Fruit fly (Drosophila melanogaster) ovary, adult (tissue): ENCODE data around the gene Drsl2.
A peak's percentile ranks its signal among the peaks of the same experiment; 100 is the strongest.

Source experiments
- CG17801 ChIP-seq: fragments of 200-800 bp; optimal IDR thresholded peaks from 2 replicates; lab custom pipeline; 2019; ENCODE audit warnings: missing biosample characterization, mild to moderate bottlenecking, missing genetic modification characterization, moderate library complexity; ENCODE audit not compliant: partially characterized antibody

Drsl2 gene

dm6 chr3L:3314049-3314448, at the start of gene Drsl2:
Drsl2 (plus strand) TSS chr3L:3314349.
- no peak for TF ChIP-seq CG17801 (GFP tag; lab: Kevin White, UChicago)

dm6 chr3L:3266306-3266705, 47.8 kb upstream of the Drsl2 start:
- no peak for TF ChIP-seq CG17801 (GFP tag; lab: Kevin White, UChicago)

DNA sequence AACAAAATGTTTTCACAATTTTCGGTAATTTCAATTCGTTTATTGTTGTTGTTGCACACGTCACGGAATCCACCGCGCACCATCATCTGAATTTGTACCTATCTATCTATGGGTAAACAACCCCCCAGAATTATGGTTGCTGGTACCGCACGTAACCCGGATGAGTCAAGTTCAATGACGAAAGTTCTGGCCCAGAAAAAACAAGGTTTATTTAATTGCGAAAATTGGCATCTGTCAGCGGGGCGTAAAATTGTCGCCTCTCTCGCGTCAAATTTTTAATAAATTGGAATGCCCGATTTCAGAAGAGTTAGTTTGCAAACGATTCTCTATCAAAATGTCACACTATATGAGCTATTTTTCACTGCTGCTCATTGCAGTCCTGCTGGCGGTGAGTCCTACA, 46.0 kb upstream of the Drsl2 start, which contains the start of gene CG34265:
Gene CG34265 (plus strand): TSS at position 301 of the 400 bp plus-strand sequence.
- no peak for TF ChIP-seq CG17801 (GFP tag; lab: Kevin White, UChicago)

dm6 chr3L:3270736-3271135, 43.4 kb upstream of the Drsl2 start, which contains the start of gene CG14960:
CG14960 (plus strand) TSS chr3L:3271036.
- TF ChIP-seq CG17801 (GFP tag; lab: Kevin White, UChicago) = no peak

DNA sequence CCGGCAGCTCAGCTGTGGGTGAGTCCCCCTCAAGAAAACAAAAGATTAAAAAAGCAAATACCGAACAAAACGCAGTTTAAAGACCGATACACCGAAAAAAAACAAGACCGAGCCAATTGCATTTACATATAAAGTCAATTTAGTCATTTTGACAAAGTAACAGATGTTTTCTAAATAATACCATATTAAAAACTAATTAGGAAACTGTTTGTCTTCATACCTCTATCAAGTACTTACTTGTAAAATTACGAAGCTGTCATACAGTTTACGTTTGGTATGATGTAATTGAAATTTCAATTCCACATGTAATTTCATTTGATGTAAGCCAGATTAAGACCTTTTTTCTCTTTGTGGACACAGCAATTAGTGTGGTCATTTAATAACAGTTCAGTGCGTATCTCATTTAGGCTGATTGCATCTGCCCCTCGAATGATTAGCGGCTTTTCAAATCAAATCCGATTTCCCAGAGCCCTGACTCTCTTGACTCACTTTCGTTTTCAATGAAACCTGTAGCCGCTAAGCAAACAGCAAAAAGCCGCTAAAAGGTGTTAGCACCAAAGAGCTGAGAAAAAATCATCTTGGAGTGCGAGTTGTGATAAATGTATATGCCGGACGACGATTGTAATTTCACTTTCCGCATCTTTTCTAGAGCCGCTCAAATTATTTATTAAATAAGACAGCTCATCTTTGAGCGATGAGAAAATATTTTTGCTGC, 39.5 kb upstream of the Drsl2 start:
- TF ChIP-seq CG17801 (GFP tag; lab: Kevin White, UChicago) = no peak

dm6 chr3L:3276930-3277329, 37.2 kb upstream of the Drsl2 start:
- TF ChIP-seq CG17801 (GFP tag; lab: Kevin White, UChicago) = no peak

DNA sequence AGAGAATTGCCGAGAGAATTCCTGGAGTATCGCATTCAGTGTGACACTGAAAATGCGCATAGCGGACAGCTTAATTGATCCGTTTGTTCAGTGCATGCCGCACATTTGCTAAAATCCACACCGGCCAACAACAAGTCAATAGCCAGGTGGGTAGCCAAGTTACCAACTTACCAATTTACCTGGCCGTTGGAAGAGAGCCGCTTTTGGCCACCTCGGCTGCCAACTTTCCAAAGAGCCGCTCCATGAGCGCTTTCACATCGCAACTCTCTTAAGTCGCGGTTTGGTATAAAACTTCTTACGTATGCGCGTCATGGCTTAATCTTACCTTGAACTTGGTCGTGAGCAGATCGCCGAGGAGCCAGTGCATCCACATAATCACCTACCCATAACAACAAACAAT, 34.2 kb upstream of the Drsl2 start, which contains the start of gene CG12017:
Gene CG12017 (plus strand): TSS at position 310 of the 400 bp plus-strand sequence.
- TF ChIP-seq CG17801 (GFP tag; lab: Kevin White, UChicago) = no peak

DNA sequence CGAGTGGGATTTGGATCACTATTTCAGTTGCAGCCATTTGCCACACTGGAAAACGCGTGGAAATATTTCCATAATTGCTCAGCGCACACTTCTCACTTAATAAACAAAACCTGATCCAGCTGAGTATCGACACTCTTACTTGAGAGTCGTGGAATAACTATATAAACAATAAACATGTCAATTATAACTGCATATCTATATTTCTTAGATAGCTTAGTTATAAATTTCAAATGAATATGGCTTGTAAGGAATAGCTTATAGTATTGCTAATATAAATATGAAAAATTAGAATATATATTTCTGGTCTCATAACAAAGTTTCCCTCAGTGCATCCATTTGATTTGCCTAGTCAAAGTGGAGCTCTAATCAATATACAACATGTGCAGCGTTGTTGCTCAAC, 30.9 kb upstream of the Drsl2 start:
- TF ChIP-seq CG17801 (GFP tag; lab: Kevin White, UChicago) = no peak

DNA sequence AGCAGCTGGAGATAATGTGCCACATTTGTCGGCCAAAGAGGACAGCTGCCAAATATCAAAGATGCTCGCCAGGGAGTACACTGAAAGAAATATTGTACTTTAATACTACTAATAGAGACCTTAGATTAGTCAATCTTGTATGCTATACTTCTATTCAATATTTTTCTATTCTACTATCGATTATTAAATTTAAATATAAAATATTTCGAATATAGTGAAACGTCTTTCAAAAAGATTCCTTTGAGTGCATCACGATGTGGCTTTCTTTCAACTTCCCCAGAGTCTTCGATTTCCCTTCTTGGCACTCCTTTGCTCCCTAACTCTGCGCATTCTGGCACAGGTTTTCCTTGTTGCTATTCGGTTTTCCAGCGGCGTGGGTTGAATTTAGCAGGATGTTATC, 29.2 kb upstream of the Drsl2 start:
- no peak for TF ChIP-seq CG17801 (GFP tag; lab: Kevin White, UChicago)

- TF ChIP-seq CG17801 (GFP tag; lab: Kevin White, UChicago) = no peak
These were observed 25.7 kb upstream of the Drsl2 start for dm6 chr3L:3288414-3288813.

DNA sequence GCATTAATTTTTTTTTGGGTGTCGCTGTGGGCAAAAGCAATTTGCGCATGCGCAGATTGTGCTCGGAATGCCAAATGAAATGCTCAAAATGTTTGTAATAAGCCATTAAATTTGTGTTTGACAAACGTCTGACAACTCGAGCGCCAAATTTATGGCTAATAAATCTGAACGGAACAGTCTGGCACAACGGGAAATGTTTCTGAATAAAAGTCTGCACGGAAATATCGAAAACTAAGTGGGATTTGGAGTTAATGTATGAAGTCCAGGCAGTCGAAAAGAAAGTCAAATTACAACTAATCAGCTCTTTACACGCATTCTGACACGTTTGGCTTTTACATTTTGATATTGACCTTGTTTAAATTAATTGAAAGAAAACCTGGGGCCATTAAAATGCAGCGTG, 23.0 kb upstream of the Drsl2 start, which contains the start of gene CG12009:
Gene CG12009 (plus strand): TSS at position 301 of the 400 bp plus-strand sequence.
- TF ChIP-seq CG17801 (GFP tag; lab: Kevin White, UChicago) = no peak

- TF ChIP-seq CG17801 (GFP tag; lab: Kevin White, UChicago) = no peak
These were observed 13.8 kb upstream of the Drsl2 start for dm6 chr3L:3300345-3300744.

dm6 chr3L:3301171-3301738, 12.9 kb upstream of the Drsl2 start:
- peak; percentile 9 for TF ChIP-seq CG17801 (GFP tag; lab: Kevin White, UChicago)

- peak; percentile 72 for TF ChIP-seq CG17801 (GFP tag; lab: Kevin White, UChicago)
These were observed 11.0 kb upstream of the Drsl2 start, which contains the start of gene CG14968 for dm6 chr3L:3303087-3303526. CG14968 (minus strand) TSS chr3L:3303112.

DNA sequence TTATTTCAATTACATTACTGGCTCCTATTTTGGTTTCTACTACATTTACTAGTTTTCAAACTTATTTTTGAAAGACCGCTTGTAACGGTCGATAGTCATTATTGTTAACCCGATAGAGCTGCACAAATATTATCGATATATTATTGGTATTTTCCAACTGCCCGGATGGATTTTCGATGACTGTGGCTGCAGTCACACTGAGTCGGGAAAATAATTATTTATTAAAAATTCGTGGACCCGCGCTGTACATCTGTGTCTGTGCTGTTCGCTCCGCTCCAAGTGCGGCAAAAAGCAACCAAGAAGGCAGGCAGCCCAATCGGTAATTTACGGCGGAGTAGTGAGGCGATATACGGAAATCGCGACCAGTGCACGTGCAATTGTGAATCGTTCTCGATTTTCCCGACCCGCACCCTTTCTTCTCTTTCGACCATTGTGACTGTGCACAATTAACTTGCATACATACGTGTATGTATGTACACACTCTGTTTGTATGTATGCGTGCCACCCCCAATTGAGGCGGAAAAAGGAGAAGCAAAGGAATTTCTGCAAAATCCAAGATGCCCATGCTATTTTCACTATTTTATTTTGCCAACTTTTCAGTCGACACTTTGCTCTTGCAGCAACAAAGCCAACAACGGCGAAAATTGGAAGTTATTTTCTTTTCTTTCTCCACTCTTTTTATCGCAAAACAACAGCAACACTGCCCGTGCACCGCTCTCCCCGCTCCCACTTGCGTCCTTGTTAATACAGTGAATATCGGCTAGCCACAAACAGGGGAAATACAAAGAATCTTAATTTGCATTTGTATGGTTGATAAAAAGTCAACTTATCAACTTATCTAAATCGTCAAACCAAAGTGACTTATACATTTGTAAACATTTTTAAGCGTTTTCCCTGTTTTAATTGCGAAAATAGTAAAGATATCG, 10.4 kb upstream of the Drsl2 start, which contains the start of gene ZnT63C:
Gene ZnT63C (plus strand): TSS at position 175 of the 926 bp plus-strand sequence.
- peak; percentile 18 for TF ChIP-seq CG17801 (GFP tag; lab: Kevin White, UChicago)
